Fruit fly (Drosophila melanogaster) whole organism, wandering third instar larva: ENCODE data around the gene CG3335.

Source experiments
- Abd-B ChIP-seq: fragments of >200 bp; optimal IDR thresholded peaks from 2 replicates; lab custom pipeline; 2017; ENCODE audit warnings: missing biosample characterization, missing genetic modification characterization
- CG32264 ChIP-seq: fragments of 200-800 bp; sonication (Bioruptor generic); optimal IDR thresholded peaks from 2 replicates; lab custom pipeline; 2016; ENCODE audit warnings: missing biosample characterization, missing genetic modification characterization
- Hnf4 ChIP-seq: fragments of 200-800 bp; sonication (Bioruptor generic); optimal IDR thresholded peaks from 2 replicates; lab custom pipeline; 2016; ENCODE audit warnings: missing biosample characterization, mild to moderate bottlenecking, missing genetic modification characterization
- Hr78 ChIP-seq: fragments of >200 bp; optimal IDR thresholded peaks from 2 replicates; lab custom pipeline; 2017; ENCODE audit warnings: missing biosample characterization, missing genetic modification characterization
- Hr83 ChIP-seq: fragments of 200-300 bp; sonication (Bioruptor generic); optimal IDR thresholded peaks from 2 replicates; lab custom pipeline; 2016; ENCODE audit warnings: missing biosample characterization, mild to moderate bottlenecking, missing genetic modification characterization, moderate library complexity; ENCODE audit not compliant: poor library complexity, severe bottlenecking
- OdsH ChIP-seq: fragments of 200-800 bp; sonication (Bioruptor generic); optimal IDR thresholded peaks from 2 replicates; lab custom pipeline; 2016; ENCODE audit warnings: missing biosample characterization, mild to moderate bottlenecking, missing genetic modification characterization
- brk ChIP-seq: fragments of 200-800 bp; sonication (Bioruptor generic); optimal IDR thresholded peaks from 2 replicates; lab custom pipeline; 2016; ENCODE audit warnings: missing biosample characterization, mild to moderate bottlenecking, missing genetic modification characterization
- dl ChIP-seq, 2 experiments: fragments of 175-275, 200-275 bp in 1 of 2; fragments of 200-275 bp in 1 of 2; sonication (Bioruptor generic); optimal IDR thresholded peaks; lab custom pipeline; 2018; ENCODE audit warnings: mild to moderate bottlenecking in 2 of 2, missing biosample characterization in 2 of 2, missing genetic modification characterization in 2 of 2, moderate library complexity in 2 of 2; ENCODE audit not compliant: partially characterized antibody in 2 of 2, insufficient read depth in 1 of 2
- pan ChIP-seq: fragments of >200 bp; optimal IDR thresholded peaks from 2 replicates; lab custom pipeline; 2017
- psq ChIP-seq: fragments of 200-800 bp; sonication (Bioruptor generic); optimal IDR thresholded peaks from 3 replicates; lab custom pipeline; 2017; ENCODE audit warnings: missing biosample characterization, mild to moderate bottlenecking, missing genetic modification characterization, moderate library complexity
- usp ChIP-seq: fragments of >200 bp; optimal IDR thresholded peaks from 2 replicates; lab custom pipeline; 2017; ENCODE audit warnings: missing biosample characterization, missing genetic modification characterization

dm6 chr3L:9638971-9639370, 14.9 kb downstream of the CG3335 start, which contains the start of gene CG18179:
- no peak for TF ChIP-seq dl (GFP tag; optimal IDR thresholded peaks at IDR 0.05; lab: Kevin White, UChicago; ENCODE audit: insufficient read depth in 1 of 2, partially characterized antibody in 2 of 2)
- TF ChIP-seq CG32264, result no peak
- TF ChIP-seq usp, result no peak
- no peak for TF ChIP-seq Abd-B (GFP tag; lab: Kevin White, UChicago)
- no peak for TF ChIP-seq Hr78 (GFP tag; lab: Kevin White, UChicago)
- no peak for TF ChIP-seq pan (lab: Kevin White, UChicago)
- no peak for TF ChIP-seq Hr83 (GFP tag; lab: Kevin White, UChicago)
- TF ChIP-seq brk, result no peak
- no peak for TF ChIP-seq psq (GFP tag; lab: Kevin White, UChicago)
- TF ChIP-seq Hnf4 (GFP tag; lab: Kevin White, UChicago), result no peak
- TF ChIP-seq OdsH (GFP tag; lab: Kevin White, UChicago), result no peak
